Fruit fly (Drosophila melanogaster) whole organism, wandering third instar larva: ENCODE data around the gene ex.

Experiments
- Abd-B ChIP-seq: fragments of >200 bp; optimal IDR thresholded peaks from 2 replicates; lab custom pipeline; 2017; ENCODE audit warnings: missing biosample characterization, missing genetic modification characterization
- CG32264 ChIP-seq: fragments of 200-800 bp; sonication (Bioruptor generic); optimal IDR thresholded peaks from 2 replicates; lab custom pipeline; 2016; ENCODE audit warnings: missing biosample characterization, missing genetic modification characterization
- CG9705 ChIP-seq: fragments of 200-800 bp; sonication (Bioruptor generic); optimal IDR thresholded peaks from 2 replicates; lab custom pipeline; 2018; ENCODE audit warnings: missing biosample characterization, mild to moderate bottlenecking, missing genetic modification characterization
- CrebA ChIP-seq: fragments of 200-800 bp; sonication (Bioruptor generic); optimal IDR thresholded peaks from 2 replicates; lab custom pipeline; 2016; ENCODE audit warnings: missing biosample characterization, mild to moderate bottlenecking, missing genetic modification characterization, borderline replicate concordance
- Dfd ChIP-seq: fragments of >200 bp; optimal IDR thresholded peaks from 2 replicates; lab custom pipeline; 2017; ENCODE audit warnings: missing biosample characterization, missing genetic modification characterization
- Dif ChIP-seq: fragments of 200-275, 200-300 bp; sonication (Bioruptor generic); optimal IDR thresholded peaks from 2 replicates; lab custom pipeline; 2018; ENCODE audit warnings: missing biosample characterization, missing genetic modification characterization; ENCODE audit not compliant: partially characterized antibody
- GATAd ChIP-seq: sonication (Bioruptor generic); optimal IDR thresholded peaks from 2 replicates; lab custom pipeline; 2016; ENCODE audit warnings: missing biosample characterization, missing genetic modification characterization
- HLH106 ChIP-seq: fragments of 200-800 bp; optimal IDR thresholded peaks from 3 replicates; lab custom pipeline; 2019; ENCODE audit warnings: missing biosample characterization, mild to moderate bottlenecking, missing genetic modification characterization, moderate library complexity
- Hnf4 ChIP-seq: fragments of 200-800 bp; sonication (Bioruptor generic); optimal IDR thresholded peaks from 2 replicates; lab custom pipeline; 2016; ENCODE audit warnings: missing biosample characterization, mild to moderate bottlenecking, missing genetic modification characterization
- Hr78 ChIP-seq: fragments of >200 bp; optimal IDR thresholded peaks from 2 replicates; lab custom pipeline; 2017; ENCODE audit warnings: missing biosample characterization, missing genetic modification characterization
- Hr83 ChIP-seq: fragments of 200-300 bp; sonication (Bioruptor generic); optimal IDR thresholded peaks from 2 replicates; lab custom pipeline; 2016; ENCODE audit warnings: missing biosample characterization, mild to moderate bottlenecking, missing genetic modification characterization, moderate library complexity; ENCODE audit not compliant: poor library complexity, severe bottlenecking
- Jra ChIP-seq: sonication (Bioruptor generic); optimal IDR thresholded peaks from 2 replicates; lab custom pipeline; 2016; ENCODE audit warnings: missing biosample characterization, missing genetic modification characterization
- Mio ChIP-seq: sonication (Bioruptor generic); optimal IDR thresholded peaks from 2 replicates; lab custom pipeline; 2016; ENCODE audit warnings: missing biosample characterization, missing genetic modification characterization
- Myc ChIP-seq: fragments of >200 bp; optimal IDR thresholded peaks from 2 replicates; lab custom pipeline; 2017
- N ChIP-seq: fragments of >200 bp; optimal IDR thresholded peaks from 2 replicates; lab custom pipeline; 2018; ENCODE audit warnings: missing biosample characterization, missing external identifiers, missing genetic modification characterization
- OdsH ChIP-seq: fragments of 200-800 bp; sonication (Bioruptor generic); optimal IDR thresholded peaks from 2 replicates; lab custom pipeline; 2016; ENCODE audit warnings: missing biosample characterization, mild to moderate bottlenecking, missing genetic modification characterization
- Rel ChIP-seq, 2 experiments: fragments of 200-800 bp; sonication (Bioruptor generic) in 1 of 2; optimal IDR thresholded peaks; 2 replicates in 1 of 2; 3 replicates in 1 of 2; lab custom pipeline; 2016 to 2019; ENCODE audit warnings: mild to moderate bottlenecking in 2 of 2, missing biosample characterization in 2 of 2, missing genetic modification characterization in 2 of 2, moderate library complexity in 1 of 2
- Sp1 ChIP-seq: fragments of 200-800 bp; sonication (Bioruptor generic); optimal IDR thresholded peaks from 3 replicates; lab custom pipeline; 2019; ENCODE audit warnings: missing biosample characterization, mild to moderate bottlenecking, missing genetic modification characterization, moderate library complexity
- Vsx2 ChIP-seq: fragments of 200-300, 225-300 bp; sonication (Bioruptor generic); optimal IDR thresholded peaks from 2 replicates; lab custom pipeline; 2018; ENCODE audit warnings: missing biosample characterization, missing genetic modification characterization; ENCODE audit not compliant: partially characterized antibody
- br ChIP-seq: fragments of 200-800 bp; sonication (Bioruptor generic); optimal IDR thresholded peaks from 2 replicates; lab custom pipeline; 2016; ENCODE audit warnings: missing biosample characterization, missing genetic modification characterization
- brk ChIP-seq: fragments of 200-800 bp; sonication (Bioruptor generic); optimal IDR thresholded peaks from 2 replicates; lab custom pipeline; 2016; ENCODE audit warnings: missing biosample characterization, mild to moderate bottlenecking, missing genetic modification characterization
- dl ChIP-seq, 2 experiments: fragments of 175-275, 200-275 bp in 1 of 2; fragments of 200-275 bp in 1 of 2; sonication (Bioruptor generic); optimal IDR thresholded peaks; lab custom pipeline; 2018; ENCODE audit warnings: mild to moderate bottlenecking in 2 of 2, missing biosample characterization in 2 of 2, missing genetic modification characterization in 2 of 2, moderate library complexity in 2 of 2; ENCODE audit not compliant: partially characterized antibody in 2 of 2, insufficient read depth in 1 of 2
- dmrt93B ChIP-seq: fragments of 200-800 bp; sonication (Bioruptor generic); optimal IDR thresholded peaks from 2 replicates; lab custom pipeline; 2018; ENCODE audit warnings: missing biosample characterization, mild to moderate bottlenecking, missing genetic modification characterization
- dsf ChIP-seq: sonication (Bioruptor generic); optimal IDR thresholded peaks from 2 replicates; lab custom pipeline; 2016; ENCODE audit warnings: missing biosample characterization, missing genetic modification characterization, borderline replicate concordance
- ey ChIP-seq: fragments of 200-800 bp; sonication (Bioruptor generic); optimal IDR thresholded peaks from 2 replicates; lab custom pipeline; 2016; ENCODE audit warnings: missing biosample characterization, missing genetic modification characterization
- foxo ChIP-seq, 2 experiments: fragments of 200-800 bp; sonication (Bioruptor generic); optimal IDR thresholded peaks; 2 replicates in 1 of 2; 3 replicates in 1 of 2; lab custom pipeline; 2016 to 2017; ENCODE audit warnings: missing biosample characterization in 2 of 2, missing genetic modification characterization in 2 of 2
- fru ChIP-seq: fragments of 200-800 bp; sonication (Bioruptor generic); optimal IDR thresholded peaks from 3 replicates; lab custom pipeline; 2016; ENCODE audit warnings: missing biosample characterization, mild to moderate bottlenecking, missing genetic modification characterization
- h ChIP-seq: fragments of 200-800 bp; sonication (Bioruptor generic); optimal IDR thresholded peaks from 3 replicates; lab custom pipeline; 2016; ENCODE audit warnings: missing biosample characterization, mild to moderate bottlenecking, missing genetic modification characterization
- jim ChIP-seq: fragments of 175-275, 200-325 bp; sonication (Bioruptor generic); optimal IDR thresholded peaks from 2 replicates; lab custom pipeline; 2016; ENCODE audit warnings: missing biosample characterization, mild to moderate bottlenecking, missing genetic modification characterization
- lola ChIP-seq: fragments of >200 bp; optimal IDR thresholded peaks from 2 replicates; lab custom pipeline; 2017; ENCODE audit warnings: missing biosample characterization, missing genetic modification characterization
- pan ChIP-seq: fragments of >200 bp; optimal IDR thresholded peaks from 2 replicates; lab custom pipeline; 2017
- psq ChIP-seq: fragments of 200-800 bp; sonication (Bioruptor generic); optimal IDR thresholded peaks from 3 replicates; lab custom pipeline; 2017; ENCODE audit warnings: missing biosample characterization, mild to moderate bottlenecking, missing genetic modification characterization, moderate library complexity
- rgr ChIP-seq: fragments of 200-800 bp; sonication (Bioruptor generic); optimal IDR thresholded peaks from 3 replicates; lab custom pipeline; 2016; ENCODE audit warnings: missing biosample characterization, mild to moderate bottlenecking, missing genetic modification characterization
- sage ChIP-seq: fragments of 200-800 bp; sonication (Bioruptor generic); optimal IDR thresholded peaks from 2 replicates; lab custom pipeline; 2016; ENCODE audit warnings: missing biosample characterization, mild to moderate bottlenecking, missing genetic modification characterization
- sv ChIP-seq: fragments of 200-800 bp; sonication (Bioruptor generic); optimal IDR thresholded peaks from 3 replicates; lab custom pipeline; 2016; ENCODE audit warnings: missing biosample characterization, missing genetic modification characterization
- tai ChIP-seq: sonication (Bioruptor generic); optimal IDR thresholded peaks from 2 replicates; lab custom pipeline; 2016; ENCODE audit warnings: missing biosample characterization, missing genetic modification characterization
- usp ChIP-seq: fragments of >200 bp; optimal IDR thresholded peaks from 2 replicates; lab custom pipeline; 2017; ENCODE audit warnings: missing biosample characterization, missing genetic modification characterization
- woc ChIP-seq: sonication (Bioruptor generic); optimal IDR thresholded peaks from 2 replicates; lab custom pipeline; 2016; ENCODE audit warnings: missing biosample characterization, mild to moderate bottlenecking, missing genetic modification characterization

ex gene

DNA sequence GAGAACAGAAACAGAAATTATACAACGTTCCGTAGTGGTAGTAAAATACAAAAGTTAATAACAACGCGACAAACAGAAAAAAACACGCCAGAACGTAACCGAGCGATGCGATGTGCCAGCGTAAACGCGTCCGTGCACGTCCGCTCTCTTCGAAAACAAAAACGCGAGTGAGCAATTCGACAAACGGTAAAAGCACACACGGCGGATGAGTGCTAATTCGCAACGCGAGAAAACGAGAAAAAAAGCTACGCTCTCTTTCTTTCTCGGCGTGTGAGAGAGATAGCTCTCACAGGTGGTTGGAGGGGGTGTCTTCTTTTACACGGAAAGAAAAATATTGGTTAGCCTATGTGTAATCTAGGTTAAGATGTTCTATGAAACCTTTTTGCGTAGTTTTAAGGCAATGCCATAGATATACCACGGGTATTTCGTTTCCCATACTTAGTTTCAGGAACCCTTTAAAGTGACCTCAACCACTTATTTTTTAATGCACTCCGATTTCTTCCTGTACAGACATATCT is 41.1 kb downstream of the ex start, which contains the start of gene CG4297:
TSS of gene CG4297 (minus strand) at position 128 of the 518 bp plus-strand sequence.
- no peak for TF ChIP-seq Hr78 (GFP tag; lab: Kevin White, UChicago)
- peak; percentile 89 for TF ChIP-seq sv (GFP tag; lab: Kevin White, UChicago)
- no peak for TF ChIP-seq tai (GFP tag; lab: Kevin White, UChicago)
- peak; percentile 74 for TF ChIP-seq ey (GFP tag; lab: Kevin White, UChicago)
- TF ChIP-seq sage (GFP tag; lab: Kevin White, UChicago) = no peak
- peak; percentile 65 for TF ChIP-seq Hnf4 (GFP tag; lab: Kevin White, UChicago)
- TF ChIP-seq foxo (GFP tag; optimal IDR thresholded peaks at IDR 0.05; lab: Kevin White, UChicago) = peak in 1 of 2 experiments; percentile 81
- TF ChIP-seq dsf (GFP tag; lab: Kevin White, UChicago) = no peak
- no peak for TF ChIP-seq Rel (GFP tag; optimal IDR thresholded peaks at IDR 0.05; lab: Kevin White, UChicago)
- TF ChIP-seq Rel (tag; optimal IDR thresholded peaks at IDR 0.05; lab: Kevin White, UChicago) = peak; percentile 57
- TF ChIP-seq Dfd (GFP tag; lab: Kevin White, UChicago) = no peak
- TF ChIP-seq OdsH (GFP tag; lab: Kevin White, UChicago) = peak; percentile 64
- TF ChIP-seq brk (GFP tag; lab: Kevin White, UChicago) = peak; percentile 11
- TF ChIP-seq Hr83 (GFP tag; lab: Kevin White, UChicago) = peak; percentile 56
- TF ChIP-seq pan (lab: Kevin White, UChicago) = no peak
- peak; percentile 59 for TF ChIP-seq Sp1 (GFP tag; lab: Kevin White, UChicago)
- TF ChIP-seq HLH106 = peak; percentile 76
- no peak for TF ChIP-seq lola
- TF ChIP-seq Jra = no peak
- TF ChIP-seq CG9705 = peak; percentile 52
- TF ChIP-seq Mio (GFP tag; lab: Kevin White, UChicago) = no peak
- no peak for TF ChIP-seq Vsx2 (GFP tag; lab: Kevin White, UChicago)
- TF ChIP-seq CrebA (GFP tag; lab: Kevin White, UChicago) = peak; percentile 83
- no peak for TF ChIP-seq Myc
- TF ChIP-seq woc = peak; percentile 38
- TF ChIP-seq Dif (GFP tag; lab: Kevin White, UChicago) = peak; percentile 90
- no peak for TF ChIP-seq N
- peak; percentile 66 for TF ChIP-seq br (GFP tag; lab: Kevin White, UChicago)
- no peak for TF ChIP-seq CG32264 (GFP tag; lab: Kevin White, UChicago)
- peak; percentile 48 for TF ChIP-seq dmrt93B
- peak; percentile 79 for TF ChIP-seq rgr (GFP tag; lab: Kevin White, UChicago)
- TF ChIP-seq fru (GFP tag; lab: Kevin White, UChicago) = peak; percentile 76
- TF ChIP-seq dl (GFP tag; optimal IDR thresholded peaks at IDR 0.05; lab: Kevin White, UChicago; ENCODE audit: insufficient read depth in 1 of 2, partially characterized antibody in 2 of 2) = peak; percentile 80 to 86
- TF ChIP-seq h (GFP tag; lab: Kevin White, UChicago) = peak; percentile 79
- peak; percentile 86 for TF ChIP-seq jim (GFP tag; lab: Kevin White, UChicago)
- no peak for TF ChIP-seq GATAd (GFP tag; lab: Kevin White, UChicago)
- no peak for TF ChIP-seq Abd-B
- peak; percentile 48 for TF ChIP-seq psq (GFP tag; lab: Kevin White, UChicago)
- no peak for TF ChIP-seq usp (GFP tag; lab: Kevin White, UChicago)
- TF ChIP-seq, all 38 proteins: peak for 22

DNA sequence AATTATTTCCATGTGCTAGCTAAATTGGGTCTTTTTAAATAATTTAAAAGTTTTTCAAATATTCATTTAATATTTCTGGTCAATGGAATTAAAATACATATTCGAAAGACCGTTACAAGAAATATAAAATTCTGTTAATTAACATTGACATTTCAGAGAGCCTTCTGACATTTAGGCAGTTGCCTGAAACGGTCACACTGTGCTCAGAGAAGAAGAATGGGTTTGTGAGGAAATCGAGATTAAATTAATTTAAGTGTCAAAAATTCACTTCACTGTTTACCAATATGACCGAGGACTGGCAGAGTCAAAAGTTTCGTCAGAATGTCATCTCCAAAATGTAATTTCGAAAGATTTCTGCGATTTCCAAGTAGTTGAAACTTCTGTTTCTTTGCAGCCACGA is 41.8 kb downstream of the ex start, which contains the start of gene MED15:
TSS of gene MED15 (plus strand) at position 185 of the 400 bp plus-strand sequence.
- TF ChIP-seq rgr (GFP tag; lab: Kevin White, UChicago) (no peak), woc (no peak)

DNA sequence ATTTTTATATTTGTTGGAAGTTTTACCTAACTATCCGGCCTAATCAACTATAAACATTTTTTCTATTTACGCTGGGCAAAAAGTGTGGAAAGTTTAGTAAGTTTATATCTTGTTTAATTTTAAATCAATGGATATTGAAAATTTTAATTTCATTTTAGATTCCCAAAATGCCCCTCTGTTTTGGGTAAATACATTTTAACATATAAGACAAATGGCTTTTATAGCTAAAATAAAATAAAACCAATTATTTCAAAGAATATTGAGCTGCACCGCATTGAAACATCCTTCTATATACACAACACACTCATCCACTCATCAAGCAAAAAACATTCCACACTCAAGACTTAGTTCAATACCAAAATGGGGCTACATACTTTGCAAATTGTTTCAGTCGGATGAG is 44.9 kb downstream of the ex start, which contains the start of gene ush:
TSS of gene ush (plus strand) at position 301 of the 400 bp plus-strand sequence.
- TF ChIP-seq Dif (GFP tag; lab: Kevin White, UChicago) = no peak
- no peak for TF ChIP-seq Hr83 (GFP tag; lab: Kevin White, UChicago)
- TF ChIP-seq jim (GFP tag; lab: Kevin White, UChicago) = no peak
- no peak for TF ChIP-seq GATAd (GFP tag; lab: Kevin White, UChicago)
- no peak for TF ChIP-seq HLH106
- no peak for TF ChIP-seq psq (GFP tag; lab: Kevin White, UChicago)
- no peak for TF ChIP-seq Myc
- no peak for TF ChIP-seq tai (GFP tag; lab: Kevin White, UChicago)
- no peak for TF ChIP-seq brk (GFP tag; lab: Kevin White, UChicago)
- no peak for TF ChIP-seq CrebA (GFP tag; lab: Kevin White, UChicago)
- no peak for TF ChIP-seq fru (GFP tag; lab: Kevin White, UChicago)
- no peak for TF ChIP-seq dsf (GFP tag; lab: Kevin White, UChicago)
- TF ChIP-seq Dfd (GFP tag; lab: Kevin White, UChicago) = no peak
- TF ChIP-seq CG9705 = no peak
- TF ChIP-seq h (GFP tag; lab: Kevin White, UChicago) = no peak
- TF ChIP-seq woc = no peak
- no peak for TF ChIP-seq dl (GFP tag; optimal IDR thresholded peaks at IDR 0.05; lab: Kevin White, UChicago; ENCODE audit: insufficient read depth in 1 of 2, partially characterized antibody in 2 of 2)
- TF ChIP-seq Hnf4 (GFP tag; lab: Kevin White, UChicago) = no peak
- TF ChIP-seq ey (GFP tag; lab: Kevin White, UChicago) = no peak
